Fruit fly (Drosophila melanogaster) S2 (cell line): Measurements from ENCODE around the gene CG6688.

Experiments used
- CG8478 ChIP-seq: fragments of >200 bp; optimal IDR thresholded peaks from 2 replicates; lab custom pipeline; 2018
- CTCF ChIP-seq, 2 experiments: fragments of >200 bp; optimal IDR thresholded peaks; 2 replicates each; lab custom pipeline; 2018

dm6 chr3R:23042746-23043265 lies 30.6 kb downstream of the CG6688 start:
- TF ChIP-seq CG8478 (no peak), CTCF (optimal IDR thresholded peaks at IDR 0.05; lab: Kevin White, UChicago) (no peak)
